Worm (Caenorhabditis elegans) whole organism, young adult: ENCODE measurements around the gene srh-2.

Source experiments
- C17E4.6 ChIP-seq: fragments of 200-800 bp; sonication (Bioruptor generic); IDR thresholded peaks from 2 replicates; pipeline ENCODE4 v1.3.6; 2022; ENCODE audit warnings: missing genetic modification reagents, missing genetic modification characterization, missing compliant biosample characterization
- F55B11.4 ChIP-seq: sonication (generic microtip); optimal IDR thresholded peaks from 2 replicates; lab custom pipeline; 2016; ENCODE audit warnings: missing compliant biosample characterization, missing genetic modification characterization, borderline replicate concordance; ENCODE audit not compliant: insufficient read depth
- K11D2.4 ChIP-seq: fragments of 200-800 bp; sonication (Bioruptor generic); IDR thresholded peaks from 2 replicates; pipeline ENCODE4 v1.3.6; 2022; ENCODE audit warnings: missing genetic modification reagents, missing genetic modification characterization, missing compliant biosample characterization
- Y53F4B.3 ChIP-seq: fragments of 200-800 bp; sonication (Bioruptor generic); IDR thresholded peaks from 2 replicates; pipeline ENCODE4 v1.3.6; 2022; ENCODE audit warnings: missing genetic modification reagents, missing genetic modification characterization, missing compliant biosample characterization
- ZK185.1 ChIP-seq: sonication (generic microtip); optimal IDR thresholded peaks from 2 replicates; lab custom pipeline; 2016; ENCODE audit warnings: mild to moderate bottlenecking, missing genetic modification characterization, missing compliant biosample characterization; ENCODE audit not compliant: poor library complexity, severe bottlenecking
- aptf-2 ChIP-seq: fragments of 200-800 bp; sonication (Bioruptor generic); conservative IDR thresholded peaks from 2 replicates; pipeline ENCODE4 v1.3.6; 2022; ENCODE audit warnings: missing genetic modification reagents, missing genetic modification characterization, missing compliant biosample characterization
- aptf-3 ChIP-seq: fragments of 200-800 bp; sonication (Bioruptor generic); IDR thresholded peaks from 2 replicates; pipeline ENCODE4 v1.3.6; 2022; ENCODE audit warnings: missing genetic modification characterization, missing compliant biosample characterization
- athp-1 ChIP-seq: sonication (generic microtip); optimal IDR thresholded peaks from 2 replicates; lab custom pipeline; 2017; ENCODE audit warnings: mild to moderate bottlenecking, missing genetic modification characterization, missing compliant biosample characterization
- attf-5 ChIP-seq: fragments of 200-800 bp; sonication (Bioruptor generic); optimal IDR thresholded peaks from 2 replicates; lab custom pipeline; 2018; ENCODE audit warnings: mild to moderate bottlenecking, missing genetic modification characterization, missing compliant biosample characterization
- bed-1 ChIP-seq: fragments of 200-800 bp; sonication (Bioruptor generic); IDR thresholded peaks from 2 replicates; pipeline ENCODE4 v1.3.6; 2022; ENCODE audit warnings: missing genetic modification reagents, missing genetic modification characterization, missing compliant biosample characterization
- ceh-58 ChIP-seq: fragments of 200-800 bp; sonication (Bioruptor generic); IDR thresholded peaks from 2 replicates; pipeline ENCODE4 v1.3.6; 2022; ENCODE audit warnings: missing genetic modification characterization, missing compliant biosample characterization
- ceh-91 ChIP-seq: fragments of 200-800 bp; sonication (Bioruptor generic); IDR thresholded peaks from 2 replicates; pipeline ENCODE4 v1.3.6; 2022; ENCODE audit warnings: missing genetic modification reagents, missing genetic modification characterization, missing compliant biosample characterization
- egl-44 ChIP-seq: fragments of 200-800 bp; sonication (Bioruptor generic); IDR thresholded peaks from 2 replicates; pipeline ENCODE4 v1.3.6; 2022; ENCODE audit warnings: missing genetic modification reagents, missing genetic modification characterization, missing compliant biosample characterization
- egrh-3 ChIP-seq: fragments of 200-800 bp; sonication (Bioruptor generic); IDR thresholded peaks from 2 replicates; pipeline ENCODE4 v1.3.6; 2022; ENCODE audit warnings: missing genetic modification reagents, missing genetic modification characterization, missing compliant biosample characterization
- ets-4 ChIP-seq: fragments of 200-800 bp; sonication (Bioruptor generic); optimal IDR thresholded peaks from 2 replicates; lab custom pipeline; 2018; ENCODE audit warnings: mild to moderate bottlenecking, missing genetic modification characterization, missing compliant biosample characterization
- gei-17 ChIP-seq: fragments of 200-800 bp; sonication (Bioruptor generic); optimal IDR thresholded peaks from 2 replicates; lab custom pipeline; 2018; ENCODE audit warnings: mild to moderate bottlenecking, missing genetic modification characterization, missing compliant biosample characterization
- hsf-1 ChIP-seq: fragments of 200-800 bp; sonication (Bioruptor generic); IDR thresholded peaks from 2 replicates; pipeline ENCODE4 v1.3.6; 2022; ENCODE audit warnings: missing genetic modification reagents, missing genetic modification characterization, missing compliant biosample characterization
- lin-26 ChIP-seq: fragments of 200-800 bp; sonication (Bioruptor generic); IDR thresholded peaks from 2 replicates; pipeline ENCODE4 v1.3.6; 2022; ENCODE audit warnings: missing genetic modification reagents, missing genetic modification characterization, missing compliant biosample characterization
- lir-1 ChIP-seq: fragments of 200-800 bp; sonication (Bioruptor generic); conservative IDR thresholded peaks from 2 replicates; pipeline ENCODE4 v1.3.6; 2022; ENCODE audit warnings: missing genetic modification reagents, missing genetic modification characterization, missing compliant biosample characterization
- lsy-27 ChIP-seq: sonication (generic microtip); optimal IDR thresholded peaks from 2 replicates; lab custom pipeline; 2017; ENCODE audit warnings: missing genetic modification characterization, mild to moderate bottlenecking, missing compliant biosample characterization, antibody characterized with exemption, missing genotype, borderline replicate concordance; ENCODE audit not compliant: insufficient read depth
- madf-10 ChIP-seq: sonication (generic microtip); optimal IDR thresholded peaks from 2 replicates; lab custom pipeline; 2016; ENCODE audit warnings: mild to moderate bottlenecking, missing genetic modification characterization, missing compliant biosample characterization
- madf-3 ChIP-seq: fragments of 200-800 bp; sonication (Bioruptor generic); IDR thresholded peaks from 2 replicates; pipeline ENCODE4 v1.3.6; 2022; ENCODE audit warnings: missing genetic modification reagents, missing genetic modification characterization, missing compliant biosample characterization
- madf-8 ChIP-seq: fragments of 200-800 bp; sonication (Bioruptor generic); conservative IDR thresholded peaks from 2 replicates; pipeline ENCODE4 v1.3.6; 2022; ENCODE audit warnings: missing genetic modification reagents, missing genetic modification characterization, missing compliant biosample characterization
- nhr-120 ChIP-seq: fragments of 200-800 bp; sonication (Bioruptor generic); IDR thresholded peaks from 2 replicates; pipeline ENCODE4 v1.3.6; 2022; ENCODE audit warnings: missing genetic modification characterization, missing compliant biosample characterization
- nhr-179 ChIP-seq: sonication (generic microtip); optimal IDR thresholded peaks from 2 replicates; lab custom pipeline; 2016; ENCODE audit warnings: mild to moderate bottlenecking, missing genetic modification characterization, missing compliant biosample characterization
- nhr-27 ChIP-seq: fragments of 200-800 bp; sonication (Bioruptor generic); optimal IDR thresholded peaks from 2 replicates; lab custom pipeline; 2018; ENCODE audit warnings: mild to moderate bottlenecking, missing genetic modification characterization, moderate library complexity, missing compliant biosample characterization
- nhr-80 ChIP-seq: sonication (generic microtip); optimal IDR thresholded peaks from 2 replicates; lab custom pipeline; 2016; ENCODE audit warnings: missing genetic modification characterization, missing compliant biosample characterization
- pbrm-1 ChIP-seq: fragments of 200-800 bp; sonication (Bioruptor generic); IDR thresholded peaks from 2 replicates; pipeline ENCODE4 v1.3.6; 2022; ENCODE audit warnings: missing genetic modification reagents, missing genetic modification characterization, missing compliant biosample characterization
- pha-4 ChIP-seq: fragments of 150-350 bp; sonication (generic microtip); optimal IDR thresholded peaks from 2 replicates; lab custom pipeline; 2014; ENCODE audit warnings: missing biosample characterization, missing genetic modification reagents, missing genetic modification characterization
- rec-8 ChIP-seq, 2 experiments: sonication (generic microtip); optimal IDR thresholded peaks; 2 replicates each; lab custom pipeline; 2016; ENCODE audit warnings: mild to moderate bottlenecking in 2 of 2, missing genetic modification characterization in 2 of 2, missing genetic modification reagents in 2 of 2, missing genotype in 2 of 2, missing biosample characterization in 1 of 2, missing compliant biosample characterization in 1 of 2, moderate library complexity in 1 of 2
- rpc-1 ChIP-seq, 2 experiments: fragments of 150-350 bp in 1 of 2; sonication (generic microtip) in 1 of 2; optimal IDR thresholded peaks; 2 replicates each; lab custom pipeline; 2014 to 2018; ENCODE audit warnings: missing biosample characterization in 1 of 2, missing genetic modification characterization in 1 of 2, missing genetic modification reagents in 1 of 2, missing genotype in 1 of 2
- snpc-1.3 ChIP-seq: sonication (generic microtip); optimal IDR thresholded peaks from 2 replicates; lab custom pipeline; 2017; ENCODE audit warnings: missing genetic modification characterization, mild to moderate bottlenecking, missing compliant biosample characterization, antibody characterized with exemption, moderate library complexity, missing genotype, missing genetic modification reagents; ENCODE audit not compliant: insufficient read depth
- unc-130 ChIP-seq: sonication (generic microtip); optimal IDR thresholded peaks from 2 replicates; lab custom pipeline; 2016; ENCODE audit warnings: missing genetic modification reagents, missing genetic modification characterization, missing compliant biosample characterization
- xnd-1 ChIP-seq: sonication (generic microtip); optimal IDR thresholded peaks from 2 replicates; lab custom pipeline; 2016; ENCODE audit warnings: missing genotype, missing genetic modification reagents, missing genetic modification characterization, missing compliant biosample characterization
- zfh-2 ChIP-seq: fragments of 200-800 bp; sonication (Bioruptor generic); conservative IDR thresholded peaks from 2 replicates; pipeline ENCODE4 v1.3.6; 2022; ENCODE audit warnings: missing genetic modification reagents, missing genetic modification characterization, missing compliant biosample characterization
- ztf-18 ChIP-seq: sonication (generic microtip); optimal IDR thresholded peaks from 2 replicates; lab custom pipeline; 2016; ENCODE audit warnings: missing genotype, mild to moderate bottlenecking, missing genetic modification characterization, missing compliant biosample characterization
- ztf-22 ChIP-seq: fragments of 200-800 bp; sonication (Bioruptor generic); optimal IDR thresholded peaks from 2 replicates; lab custom pipeline; 2018; ENCODE audit warnings: mild to moderate bottlenecking, missing genetic modification characterization, moderate library complexity, missing compliant biosample characterization
- ztf-28 ChIP-seq: fragments of 200-800 bp; sonication (Bioruptor generic); IDR thresholded peaks from 2 replicates; pipeline ENCODE4 v1.3.6; 2022; ENCODE audit warnings: missing genetic modification reagents, missing genetic modification characterization, missing compliant biosample characterization

The srh-2 gene

ce11 chrV:682031-682430 is 46.1 kb upstream of the srh-2 start, which contains the start of gene srx-23:
Gene srx-23 (plus strand): TSS chrV:682331.
- TF ChIP-seq ztf-18 (tag; lab: Kevin White, UChicago), result no peak
- no peak for TF ChIP-seq madf-8
- TF ChIP-seq nhr-27 (tag; lab: Kevin White, UChicago), result no peak
- TF ChIP-seq nhr-120 (GFP tag; lab: Robert Waterston, UW), result no peak
- no peak for TF ChIP-seq ZK185.1 (tag; lab: Kevin White, UChicago)
- no peak for TF ChIP-seq gei-17
- no peak for TF ChIP-seq nhr-179 (tag; lab: Kevin White, UChicago)
- TF ChIP-seq bed-1 (GFP tag; lab: Robert Waterston, UW), result no peak
- TF ChIP-seq pha-4 (tag; lab: Kevin White, UChicago), result no peak
- no peak for TF ChIP-seq lin-26 (GFP tag; lab: Robert Waterston, UW)
- TF ChIP-seq attf-5 (GFP tag; lab: Kevin White, UChicago), result no peak
- no peak for TF ChIP-seq hsf-1 (GFP tag; lab: Robert Waterston, UW)
- TF ChIP-seq pbrm-1 (GFP tag; lab: Robert Waterston, UW), result no peak
- TF ChIP-seq lsy-27 (tag; lab: Kevin White, UChicago), result no peak
- TF ChIP-seq C17E4.6 (GFP tag; lab: Robert Waterston, UW), result no peak
- no peak for TF ChIP-seq madf-3 (GFP tag; lab: Robert Waterston, UW)
- TF ChIP-seq aptf-3 (GFP tag; lab: Robert Waterston, UW), result no peak
- TF ChIP-seq ceh-58 (GFP tag; lab: Robert Waterston, UW), result no peak
- no peak for TF ChIP-seq K11D2.4 (GFP tag; lab: Robert Waterston, UW)
- TF ChIP-seq athp-1, result no peak

- TF ChIP-seq nhr-80 (tag; lab: Kevin White, UChicago) (peak; percentile 21), rec-8 (tag; optimal IDR thresholded peaks at IDR 0.05; lab: Kevin White, UChicago) (no peak)
Observed at ce11 chrV:683858-684257, 44.2 kb upstream of the srh-2 start, which contains the start of gene F31F4.1. Gene F31F4.1 (plus strand): TSS chrV:684060.

ce11 chrV:687384-687783 is 40.7 kb upstream of the srh-2 start, which contains the start of gene H25P19.1:
Gene H25P19.1 (plus strand): TSS chrV:687684.
- no peak for TF ChIP-seq aptf-2
- no peak for TF ChIP-seq F55B11.4 (tag; lab: Kevin White, UChicago)

ce11 chrV:689538-689937 is 38.6 kb upstream of the srh-2 start:
- TF ChIP-seq nhr-27 (tag; lab: Kevin White, UChicago) (no peak), zfh-2 (peak; percentile 70), egrh-3 (peak; percentile 46; the same call in 1 of the 2 replicates)

- TF ChIP-seq snpc-1.3 (tag; lab: Kevin White, UChicago) (no peak), hsf-1 (GFP tag; lab: Robert Waterston, UW) (no peak), ztf-28 (GFP tag; lab: Robert Waterston, UW) (no peak), ets-4 (no peak), madf-10 (tag; lab: Kevin White, UChicago) (no peak), unc-130 (GFP tag; lab: Kevin White, UChicago) (no peak), ztf-22 (GFP tag; lab: Kevin White, UChicago) (no peak), rpc-1 (optimal IDR thresholded peaks at IDR 0.05; lab: Kevin White, UChicago) (no peak), rpc-1 (tag; optimal IDR thresholded peaks at IDR 0.05; lab: Kevin White, UChicago) (no peak), ceh-91 (no peak), rec-8 (tag; optimal IDR thresholded peaks at IDR 0.05; lab: Kevin White, UChicago) (no peak), Y53F4B.3 (GFP tag; lab: Robert Waterston, UW) (no peak), xnd-1 (tag; lab: Kevin White, UChicago) (no peak), egl-44 (no peak), lir-1 (GFP tag; lab: Robert Waterston, UW) (no peak)
Observed at ce11 chrV:692720-693422, 35.2 kb upstream of the srh-2 start, which contains the start of gene srx-4. Gene srx-4 (minus strand): TSS chrV:692770.
